Worm (Caenorhabditis elegans) whole organism, mixed stage, embryonic: ENCODE measurements around the gene F54D12.7.

Experiments used
- M03D4.4 ChIP-seq: sonication (generic microtip); optimal IDR thresholded peaks from 2 replicates; lab custom pipeline; 2017; ENCODE audit warnings: mild to moderate bottlenecking, missing genetic modification characterization, missing compliant biosample characterization
- bed-3 ChIP-seq: fragments of 200-800 bp; sonication (Bioruptor generic); optimal IDR thresholded peaks from 3 replicates; lab custom pipeline; 2018; ENCODE audit warnings: mild to moderate bottlenecking, missing genetic modification characterization, moderate library complexity, missing compliant biosample characterization
- blmp-1 ChIP-seq: fragments of 150-350 bp; optimal IDR thresholded peaks from 2 replicates; lab custom pipeline; 2014; ENCODE audit warnings: missing biosample characterization, missing genetic modification characterization
- ceh-39 ChIP-seq: fragments of 150-350 bp; optimal IDR thresholded peaks from 2 replicates; lab custom pipeline; 2014; ENCODE audit warnings: missing biosample characterization, missing genetic modification characterization
- ceh-43 ChIP-seq: fragments of 200-800 bp; sonication (Bioruptor generic); optimal IDR thresholded peaks from 2 replicates; lab custom pipeline; 2018; ENCODE audit warnings: mild to moderate bottlenecking, missing genetic modification characterization, moderate library complexity, missing compliant biosample characterization
- ces-1 ChIP-seq: fragments of 150-350 bp; optimal IDR thresholded peaks from 2 replicates; lab custom pipeline; 2014; ENCODE audit warnings: missing biosample characterization, missing genetic modification reagents, missing genetic modification characterization
- cnd-1 ChIP-seq: fragments of 200-800 bp; sonication (Bioruptor generic); optimal IDR thresholded peaks from 2 replicates; lab custom pipeline; 2018; ENCODE audit warnings: mild to moderate bottlenecking, missing genetic modification characterization, missing compliant biosample characterization
- elt-1 ChIP-seq: sonication (generic microtip); optimal IDR thresholded peaks from 2 replicates; lab custom pipeline; 2017; ENCODE audit warnings: missing genetic modification characterization, mild to moderate bottlenecking, missing compliant biosample characterization, antibody characterized with exemption, moderate library complexity, borderline replicate concordance; ENCODE audit not compliant: insufficient read depth
- elt-3 ChIP-seq: fragments of 150-350 bp; optimal IDR thresholded peaks from 2 replicates; lab custom pipeline; 2014; ENCODE audit warnings: missing biosample characterization, missing genetic modification characterization
- ham-2 ChIP-seq: fragments of 200-800 bp; sonication (Bioruptor generic); optimal IDR thresholded peaks from 2 replicates; lab custom pipeline; 2018; ENCODE audit warnings: mild to moderate bottlenecking, missing genetic modification characterization, missing compliant biosample characterization
- hlh-1 ChIP-seq: fragments of 150-350 bp; optimal IDR thresholded peaks from 2 replicates; lab custom pipeline; 2014; ENCODE audit warnings: missing biosample characterization, missing genetic modification reagents, missing genetic modification characterization
- lin-13 ChIP-seq: fragments of 150-350 bp; optimal IDR thresholded peaks from 2 replicates; lab custom pipeline; 2014; ENCODE audit warnings: missing biosample characterization, missing genetic modification characterization
- lin-32 ChIP-seq: fragments of 200-800 bp; sonication (Bioruptor generic); optimal IDR thresholded peaks from 2 replicates; lab custom pipeline; 2018; ENCODE audit warnings: mild to moderate bottlenecking, missing genetic modification characterization, missing compliant biosample characterization
- lsy-2 ChIP-seq: fragments of 150-350 bp; optimal IDR thresholded peaks from 2 replicates; lab custom pipeline; 2014; ENCODE audit warnings: missing biosample characterization, missing genetic modification characterization
- mab-5 ChIP-seq: fragments of 150-350 bp; optimal IDR thresholded peaks from 2 replicates; lab custom pipeline; 2014; ENCODE audit warnings: missing biosample characterization, missing genetic modification characterization
- mls-2 ChIP-seq: sonication (generic microtip); optimal IDR thresholded peaks from 2 replicates; lab custom pipeline; 2016; ENCODE audit warnings: mild to moderate bottlenecking, missing genetic modification characterization, moderate library complexity, missing compliant biosample characterization
- nhr-12 ChIP-seq: fragments of 150-350 bp; optimal IDR thresholded peaks from 2 replicates; lab custom pipeline; 2014; ENCODE audit warnings: missing biosample characterization, missing genetic modification characterization
- nhr-2 ChIP-seq: fragments of 150-350 bp; optimal IDR thresholded peaks from 2 replicates; lab custom pipeline; 2014; ENCODE audit warnings: missing biosample characterization, missing genetic modification characterization
- nhr-237 ChIP-seq: fragments of 150-350 bp; optimal IDR thresholded peaks from 2 replicates; lab custom pipeline; 2014; ENCODE audit warnings: missing biosample characterization, missing genetic modification characterization
- nhr-28 ChIP-seq: fragments of 150-350 bp; optimal IDR thresholded peaks from 2 replicates; lab custom pipeline; 2014; ENCODE audit warnings: missing biosample characterization, missing genetic modification characterization
- nhr-76 ChIP-seq: sonication (generic microtip); optimal IDR thresholded peaks from 2 replicates; lab custom pipeline; 2017; ENCODE audit warnings: missing biosample characterization, missing genetic modification characterization
- sem-2 ChIP-seq: fragments of 200-800 bp; sonication (Bioruptor generic); optimal IDR thresholded peaks from 2 replicates; lab custom pipeline; 2018; ENCODE audit warnings: mild to moderate bottlenecking, missing genetic modification characterization, missing compliant biosample characterization
- sptf-1 ChIP-seq: sonication (generic microtip); optimal IDR thresholded peaks from 2 replicates; lab custom pipeline; 2017; ENCODE audit warnings: mild to moderate bottlenecking, missing genetic modification characterization, moderate library complexity, missing compliant biosample characterization
- tbx-8 ChIP-seq: fragments of 200-800 bp; sonication (Bioruptor generic); optimal IDR thresholded peaks from 2 replicates; lab custom pipeline; 2018; ENCODE audit warnings: mild to moderate bottlenecking, missing genetic modification characterization, moderate library complexity, missing compliant biosample characterization
- unc-120 ChIP-seq: sonication (generic microtip); optimal IDR thresholded peaks from 2 replicates; lab custom pipeline; 2017; ENCODE audit warnings: missing genetic modification characterization, missing compliant biosample characterization; ENCODE audit not compliant: poor library complexity, severe bottlenecking
- unc-39 ChIP-seq: fragments of 150-350 bp; optimal IDR thresholded peaks from 2 replicates; lab custom pipeline; 2014; ENCODE audit warnings: missing biosample characterization, missing genetic modification characterization
- unc-62 ChIP-seq: fragments of 150-350 bp; optimal IDR thresholded peaks from 2 replicates; lab custom pipeline; 2014; ENCODE audit warnings: missing biosample characterization, missing genetic modification reagents, missing genetic modification characterization
- zip-8 ChIP-seq: fragments of 150-350 bp; optimal IDR thresholded peaks from 2 replicates; lab custom pipeline; 2014; ENCODE audit warnings: missing biosample characterization, missing genetic modification characterization
- ztf-11 ChIP-seq: fragments of 150-350 bp; optimal IDR thresholded peaks from 2 replicates; lab custom pipeline; 2014; ENCODE audit warnings: missing biosample characterization, missing genetic modification characterization

The F54D12.7 gene

ce11 chrII:1357905-1358304 is 27.3 kb downstream of the F54D12.7 start, which contains the start of gene C13A10.2:
Gene C13A10.2, minus strand, starts transcription at chrII:1358005.
- TF ChIP-seq ztf-11 (tag; lab: Kevin White, UChicago) (no peak), bed-3 (no peak), unc-62 (no peak), mls-2 (tag; lab: Kevin White, UChicago) (no peak), hlh-1 (tag; lab: Kevin White, UChicago) (no peak), nhr-76 (no peak), blmp-1 (tag; lab: Kevin White, UChicago) (no peak), unc-120 (tag; lab: Kevin White, UChicago) (no peak), nhr-28 (tag; lab: Kevin White, UChicago) (no peak), nhr-2 (no peak), lsy-2 (tag; lab: Kevin White, UChicago) (no peak), lin-32 (GFP tag; lab: Kevin White, UChicago) (no peak), unc-39 (tag; lab: Kevin White, UChicago) (no peak)

DNA sequence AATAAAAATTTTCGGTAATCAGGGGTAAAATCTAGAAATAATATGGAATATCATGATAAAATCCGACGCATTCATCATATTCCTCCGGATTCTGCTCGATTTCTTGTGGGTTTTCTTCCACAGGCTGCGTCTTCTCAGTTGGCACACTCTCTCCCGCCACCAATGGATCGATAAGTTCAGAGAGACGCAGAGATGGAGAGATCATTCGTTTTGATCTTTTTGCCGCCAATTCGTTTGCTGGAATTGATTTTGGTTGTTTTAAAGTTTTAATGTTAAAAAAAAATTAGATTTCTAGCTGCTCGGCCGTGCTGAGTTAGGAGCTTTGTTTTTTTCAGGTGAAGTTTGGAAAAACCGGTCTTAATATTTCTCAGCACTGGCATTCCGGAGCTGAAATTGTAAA is 27.9 kb downstream of the F54D12.7 start:
- TF ChIP-seq unc-39 (tag; lab: Kevin White, UChicago) = no peak
- TF ChIP-seq ceh-43 = no peak
- TF ChIP-seq elt-1 = no peak
- no peak for TF ChIP-seq unc-120 (tag; lab: Kevin White, UChicago)
- TF ChIP-seq elt-3 (tag; lab: Kevin White, UChicago) = no peak
- no peak for TF ChIP-seq hlh-1 (tag; lab: Kevin White, UChicago)
- TF ChIP-seq nhr-28 (tag; lab: Kevin White, UChicago) = no peak
- no peak for TF ChIP-seq lin-32 (GFP tag; lab: Kevin White, UChicago)

ce11 chrII:1355480-1355879 is 29.7 kb downstream of the F54D12.7 start, which contains the start of gene C13A10.1:
Gene C13A10.1, minus strand, starts transcription at chrII:1355649.
- TF ChIP-seq unc-39 (tag; lab: Kevin White, UChicago) (no peak), nhr-2 (no peak), sptf-1 (no peak), nhr-237 (tag; lab: Kevin White, UChicago) (no peak), blmp-1 (tag; lab: Kevin White, UChicago) (no peak), nhr-76 (no peak), ceh-39 (tag; lab: Kevin White, UChicago) (no peak), ztf-11 (tag; lab: Kevin White, UChicago) (no peak), nhr-28 (tag; lab: Kevin White, UChicago) (no peak), cnd-1 (tag; lab: Kevin White, UChicago) (no peak), lin-32 (GFP tag; lab: Kevin White, UChicago) (no peak), hlh-1 (tag; lab: Kevin White, UChicago) (no peak), elt-3 (tag; lab: Kevin White, UChicago) (no peak)
- TF ChIP-seq, all 35 proteins: peak for 0

DNA sequence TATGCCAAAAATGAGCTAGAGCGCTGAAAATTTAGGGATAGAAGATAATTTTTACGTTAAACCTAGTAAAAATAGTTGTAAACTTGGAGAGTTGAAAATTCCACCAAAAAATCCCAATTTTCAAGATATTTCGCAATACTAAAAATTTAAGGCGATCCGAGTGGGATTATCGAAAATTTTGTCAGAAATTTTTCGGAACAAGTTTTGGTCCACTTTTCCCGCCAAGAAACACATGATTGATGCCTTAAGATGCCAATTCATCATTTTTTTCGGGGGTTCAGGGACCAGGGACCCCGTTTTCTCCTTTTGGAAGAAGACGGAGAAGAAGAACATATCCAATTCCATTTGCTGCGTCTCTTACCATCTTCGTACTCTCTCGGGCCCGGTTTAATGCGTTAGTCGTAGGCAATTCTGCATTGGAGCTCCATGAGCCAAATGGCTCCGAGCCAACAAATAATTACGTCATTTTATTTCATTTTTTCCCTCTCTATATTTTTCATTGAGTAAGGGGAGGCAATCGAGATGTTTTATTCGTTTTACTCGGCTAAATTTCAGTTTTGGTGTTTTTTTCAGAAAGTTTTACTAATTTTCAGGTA is 40.6 kb downstream of the F54D12.7 start:
- no peak for TF ChIP-seq mab-5 (tag; lab: Kevin White, UChicago)
- TF ChIP-seq ces-1 (GFP tag; lab: Kevin White, UChicago) = peak; percentile 71
- TF ChIP-seq nhr-76 = no peak

ce11 chrII:1343748-1344147 is 41.4 kb downstream of the F54D12.7 start:
- TF ChIP-seq ztf-11 (tag; lab: Kevin White, UChicago) = no peak
- TF ChIP-seq blmp-1 (tag; lab: Kevin White, UChicago) = no peak
- no peak for TF ChIP-seq nhr-237 (tag; lab: Kevin White, UChicago)
- no peak for TF ChIP-seq mls-2 (tag; lab: Kevin White, UChicago)
- no peak for TF ChIP-seq bed-3
- peak; percentile 94 for TF ChIP-seq ces-1 (GFP tag; lab: Kevin White, UChicago)

ce11 chrII:1341416-1341815 is 43.8 kb downstream of the F54D12.7 start:
- TF ChIP-seq nhr-12 (tag; lab: Kevin White, UChicago) (no peak), ces-1 (GFP tag; lab: Kevin White, UChicago) (peak; percentile 98)

- TF ChIP-seq mls-2 (tag; lab: Kevin White, UChicago) (no peak), unc-39 (tag; lab: Kevin White, UChicago) (no peak), elt-3 (tag; lab: Kevin White, UChicago) (no peak), lin-32 (GFP tag; lab: Kevin White, UChicago) (no peak), sem-2 (GFP tag; lab: Kevin White, UChicago) (no peak), unc-62 (no peak), zip-8 (tag; lab: Kevin White, UChicago) (no peak), nhr-28 (tag; lab: Kevin White, UChicago) (no peak), elt-1 (no peak), blmp-1 (tag; lab: Kevin White, UChicago) (no peak), ham-2 (GFP tag; lab: Kevin White, UChicago) (no peak), tbx-8 (GFP tag; lab: Kevin White, UChicago) (no peak), M03D4.4 (tag; lab: Kevin White, UChicago) (no peak), ces-1 (GFP tag; lab: Kevin White, UChicago) (no peak), lin-13 (tag; lab: Kevin White, UChicago) (no peak), nhr-76 (no peak)
Observed at ce11 chrII:1340049-1340448, 45.1 kb downstream of the F54D12.7 start.
